Worm (Caenorhabditis elegans) whole organism, L3 larva: ENCODE data around the gene trx-5.

Experiments used
- R02D3.7 ChIP-seq: fragments of 150-350 bp; optimal IDR thresholded peaks from 2 replicates; lab custom pipeline; 2014; ENCODE audit warnings: missing biosample characterization, missing genetic modification characterization
- ZK546.5 ChIP-seq: sonication (generic microtip); optimal IDR thresholded peaks from 2 replicates; lab custom pipeline; 2017; ENCODE audit warnings: missing biosample characterization, missing genetic modification characterization
- aly-2 ChIP-seq: fragments of 150-350 bp; optimal IDR thresholded peaks from 2 replicates; lab custom pipeline; 2014; ENCODE audit warnings: missing biosample characterization, missing genetic modification characterization
- ceh-16 ChIP-seq: sonication (generic microtip); optimal IDR thresholded peaks from 2 replicates; lab custom pipeline; 2017; ENCODE audit warnings: missing biosample characterization, missing genetic modification characterization
- ceh-28 ChIP-seq: fragments of 150-350 bp; optimal IDR thresholded peaks from 2 replicates; lab custom pipeline; 2014; ENCODE audit warnings: missing biosample characterization, missing genetic modification reagents, missing genetic modification characterization
- ceh-82 ChIP-seq: fragments of 150-350 bp; optimal IDR thresholded peaks from 2 replicates; lab custom pipeline; 2014; ENCODE audit warnings: missing biosample characterization, missing genetic modification characterization
- ceh-9 ChIP-seq: sonication (generic microtip); optimal IDR thresholded peaks from 2 replicates; lab custom pipeline; 2018; ENCODE audit warnings: missing biosample characterization, missing genetic modification characterization
- daf-12 ChIP-seq: fragments of 150-350 bp; optimal IDR thresholded peaks from 2 replicates; lab custom pipeline; 2014; ENCODE audit warnings: missing biosample characterization, missing genetic modification reagents, missing genetic modification characterization
- egl-5 ChIP-seq: fragments of 150-350 bp; optimal IDR thresholded peaks from 2 replicates; lab custom pipeline; 2017; ENCODE audit warnings: missing biosample characterization, missing genetic modification reagents, missing genetic modification characterization, inconsistent platforms
- elt-2 ChIP-seq: sonication (generic microtip); optimal IDR thresholded peaks from 2 replicates; lab custom pipeline; 2016; ENCODE audit warnings: missing genetic modification reagents, mild to moderate bottlenecking, missing genetic modification characterization, missing compliant biosample characterization
- elt-3 ChIP-seq, 3 experiments: fragments of 150-350 bp in 1 of 3; sonication (generic microtip) in 2 of 3; optimal IDR thresholded peaks; 2 replicates in 2 of 3; 4 replicates in 1 of 3; lab custom pipeline; 2014 to 2017; ENCODE audit warnings: missing biosample characterization in 3 of 3, missing genetic modification characterization in 3 of 3
- eor-1 ChIP-seq, 2 experiments: fragments of 150-350 bp; optimal IDR thresholded peaks; 2 replicates each; lab custom pipeline; 2014 to 2018; ENCODE audit warnings: missing biosample characterization in 2 of 2, missing genetic modification characterization in 2 of 2
- fkh-10 ChIP-seq: sonication (generic microtip); optimal IDR thresholded peaks from 2 replicates; lab custom pipeline; 2017; ENCODE audit warnings: missing biosample characterization, missing genetic modification reagents, missing genetic modification characterization
- fos-1 ChIP-seq: fragments of 150-350 bp; optimal IDR thresholded peaks from 2 replicates; lab custom pipeline; 2014; ENCODE audit warnings: missing biosample characterization, missing genetic modification characterization
- hmg-11 ChIP-seq: sonication (generic microtip); optimal IDR thresholded peaks from 2 replicates; lab custom pipeline; 2016; ENCODE audit warnings: missing genetic modification characterization, missing compliant biosample characterization
- jun-1 ChIP-seq: fragments of 150-350 bp; optimal IDR thresholded peaks from 2 replicates; lab custom pipeline; 2014; ENCODE audit warnings: missing biosample characterization, missing genetic modification reagents, missing genetic modification characterization
- lin-15B ChIP-seq: fragments of 150-350 bp; optimal IDR thresholded peaks from 2 replicates; lab custom pipeline; 2014; ENCODE audit warnings: missing biosample characterization, missing genetic modification characterization
- lin-39 ChIP-seq: fragments of 150-350 bp; optimal IDR thresholded peaks from 2 replicates; lab custom pipeline; 2018; ENCODE audit warnings: missing biosample characterization, missing genetic modification reagents, missing genetic modification characterization
- lsy-12 ChIP-seq: sonication (generic microtip); optimal IDR thresholded peaks from 2 replicates; lab custom pipeline; 2016; ENCODE audit warnings: mild to moderate bottlenecking, missing genetic modification characterization, missing compliant biosample characterization
- mdl-1 ChIP-seq: fragments of 150-350 bp; optimal IDR thresholded peaks from 2 replicates; lab custom pipeline; 2014; ENCODE audit warnings: missing biosample characterization, missing genetic modification characterization
- mml-1 ChIP-seq: fragments of 150-350 bp; sonication (generic microtip); optimal IDR thresholded peaks from 3 replicates; lab custom pipeline; 2014; ENCODE audit warnings: missing biosample characterization, missing genetic modification characterization
- nfya-1 ChIP-seq: sonication (generic microtip); optimal IDR thresholded peaks from 2 replicates; lab custom pipeline; 2017; ENCODE audit warnings: missing genetic modification characterization, mild to moderate bottlenecking, missing compliant biosample characterization, antibody characterized with exemption, moderate library complexity; ENCODE audit not compliant: insufficient read depth
- nhr-11 ChIP-seq: fragments of 150-350 bp; optimal IDR thresholded peaks from 2 replicates; lab custom pipeline; 2014; ENCODE audit warnings: missing biosample characterization, missing genetic modification characterization
- nhr-12 ChIP-seq: fragments of 150-350 bp; optimal IDR thresholded peaks from 2 replicates; lab custom pipeline; 2014; ENCODE audit warnings: missing biosample characterization, missing genetic modification characterization
- nhr-67 ChIP-seq: fragments of 150-350 bp; optimal IDR thresholded peaks from 2 replicates; lab custom pipeline; 2014; ENCODE audit warnings: missing biosample characterization, missing genetic modification characterization
- nhr-76 ChIP-seq: fragments of 150-350 bp; sonication (generic microtip); optimal IDR thresholded peaks from 5 replicates; lab custom pipeline; 2014; ENCODE audit warnings: missing biosample characterization, missing genetic modification characterization
- nhr-77 ChIP-seq: fragments of 150-350 bp; optimal IDR thresholded peaks from 2 replicates; lab custom pipeline; 2014; ENCODE audit warnings: missing biosample characterization, missing genetic modification characterization
- pha-4 ChIP-seq: fragments of 150-350 bp; optimal IDR thresholded peaks from 2 replicates; lab custom pipeline; 2014; ENCODE audit warnings: missing biosample characterization, missing genetic modification reagents, missing genetic modification characterization
- pqm-1 ChIP-seq: fragments of 150-350 bp; optimal IDR thresholded peaks from 2 replicates; lab custom pipeline; 2017; ENCODE audit warnings: missing biosample characterization, missing genetic modification characterization, inconsistent platforms
- sea-2 ChIP-seq: fragments of 150-350 bp; sonication (generic microtip); optimal IDR thresholded peaks from 4 replicates; lab custom pipeline; 2014; ENCODE audit warnings: missing biosample characterization, missing genetic modification reagents, missing genetic modification characterization
- skn-1 ChIP-seq: fragments of 150-350 bp; optimal IDR thresholded peaks from 2 replicates; lab custom pipeline; 2014; ENCODE audit warnings: missing biosample characterization, missing genetic modification characterization
- snpc-4 ChIP-seq: fragments of 150-350 bp; optimal IDR thresholded peaks from 2 replicates; lab custom pipeline; 2014; ENCODE audit warnings: missing biosample characterization, missing genetic modification characterization
- unc-39 ChIP-seq: sonication (generic microtip); optimal IDR thresholded peaks from 4 replicates; lab custom pipeline; 2017; ENCODE audit warnings: missing biosample characterization, missing genetic modification characterization
- unc-62 ChIP-seq: fragments of 150-350 bp; sonication (generic microtip); optimal IDR thresholded peaks from 4 replicates; lab custom pipeline; 2014; ENCODE audit warnings: missing biosample characterization, missing genetic modification reagents, missing genetic modification characterization
- zag-1 ChIP-seq: fragments of 150-350 bp; optimal IDR thresholded peaks from 2 replicates; lab custom pipeline; 2014; ENCODE audit warnings: missing biosample characterization, missing genetic modification characterization
- ztf-4 ChIP-seq: fragments of 150-350 bp; optimal IDR thresholded peaks from 2 replicates; lab custom pipeline; 2014; ENCODE audit warnings: missing biosample characterization, missing genetic modification characterization

The trx-5 gene

ce11 chrV:1522485-1522884 is 11.7 kb downstream of the trx-5 start, which contains the start of gene str-243:
Gene str-243 (plus strand): TSS chrV:1522785.
- TF ChIP-seq zag-1 (tag; lab: Kevin White, UChicago) (no peak), ceh-28 (tag; lab: Kevin White, UChicago) (no peak), jun-1 (tag; lab: Kevin White, UChicago) (no peak), elt-3 (tag; optimal IDR thresholded peaks at IDR 0.05; lab: Kevin White, UChicago) (no peak), skn-1 (tag; lab: Kevin White, UChicago) (no peak), snpc-4 (tag; lab: Kevin White, UChicago) (no peak), elt-2 (tag; lab: Kevin White, UChicago) (no peak), ceh-82 (tag; lab: Kevin White, UChicago) (no peak), aly-2 (no peak), hmg-11 (tag; lab: Kevin White, UChicago) (no peak), nhr-67 (tag; lab: Kevin White, UChicago) (no peak), fos-1 (tag; lab: Kevin White, UChicago) (no peak), nhr-11 (tag; lab: Kevin White, UChicago) (no peak), egl-5 (tag; lab: Kevin White, UChicago) (no peak), lin-39 (no peak), mdl-1 (no peak), unc-62 (GFP tag; lab: Kevin White, UChicago) (no peak), ceh-16 (tag; lab: Kevin White, UChicago) (no peak), nfya-1 (tag; lab: Kevin White, UChicago) (no peak), pqm-1 (tag; lab: Kevin White, UChicago) (no peak)

ce11 chrV:1521845-1522244 is 12.4 kb downstream of the trx-5 start, which contains the start of gene str-240:
Gene str-240 (minus strand): TSS chrV:1521945.
- TF ChIP-seq nhr-11 (tag; lab: Kevin White, UChicago) (no peak), nhr-12 (tag; lab: Kevin White, UChicago) (no peak), nhr-77 (tag; lab: Kevin White, UChicago) (no peak), elt-2 (tag; lab: Kevin White, UChicago) (no peak), ceh-9 (no peak), ceh-16 (tag; lab: Kevin White, UChicago) (no peak), ztf-4 (tag; lab: Kevin White, UChicago) (no peak), unc-39 (tag; lab: Kevin White, UChicago) (no peak), aly-2 (no peak), lsy-12 (tag; lab: Kevin White, UChicago) (no peak), skn-1 (tag; lab: Kevin White, UChicago) (no peak), mml-1 (tag; lab: Kevin White, UChicago) (no peak), zag-1 (tag; lab: Kevin White, UChicago) (no peak), ZK546.5 (tag; lab: Kevin White, UChicago) (no peak)
- TF ChIP-seq, all 47 proteins: peak for 0

- TF ChIP-seq nfya-1 (tag; lab: Kevin White, UChicago) = no peak
- TF ChIP-seq lin-15B (tag; lab: Kevin White, UChicago) = no peak
- no peak for TF ChIP-seq fkh-10 (GFP tag; lab: Kevin White, UChicago)
- TF ChIP-seq R02D3.7 (tag; lab: Kevin White, UChicago) = no peak
- no peak for TF ChIP-seq pqm-1 (tag; lab: Kevin White, UChicago)
- no peak for TF ChIP-seq elt-2 (tag; lab: Kevin White, UChicago)
- TF ChIP-seq sea-2 (GFP tag; lab: Kevin White, UChicago) = no peak
- no peak for TF ChIP-seq nhr-76 (tag; lab: Kevin White, UChicago)
- TF ChIP-seq lsy-12 (tag; lab: Kevin White, UChicago) = no peak
Observed at ce11 chrV:1511537-1511936, 22.7 kb downstream of the trx-5 start, which contains the start of gene nhr-260. Gene nhr-260 (minus strand): TSS chrV:1511637.

- TF ChIP-seq lsy-12 (tag; lab: Kevin White, UChicago) (no peak), snpc-4 (tag; lab: Kevin White, UChicago) (no peak), ZK546.5 (tag; lab: Kevin White, UChicago) (no peak), nhr-12 (tag; lab: Kevin White, UChicago) (no peak), hmg-11 (tag; lab: Kevin White, UChicago) (no peak), eor-1 (tag; optimal IDR thresholded peaks at IDR 0.05; lab: Kevin White, UChicago) (no peak), mml-1 (tag; lab: Kevin White, UChicago) (no peak), zag-1 (tag; lab: Kevin White, UChicago) (no peak), pha-4 (tag; lab: Kevin White, UChicago) (no peak), elt-2 (tag; lab: Kevin White, UChicago) (no peak), daf-12 (tag; lab: Kevin White, UChicago) (no peak), ztf-4 (tag; lab: Kevin White, UChicago) (no peak), nhr-67 (tag; lab: Kevin White, UChicago) (no peak), ceh-16 (tag; lab: Kevin White, UChicago) (no peak), unc-39 (tag; lab: Kevin White, UChicago) (no peak), lin-15B (tag; lab: Kevin White, UChicago) (no peak), egl-5 (tag; lab: Kevin White, UChicago) (no peak), jun-1 (tag; lab: Kevin White, UChicago) (no peak), elt-3 (tag; optimal IDR thresholded peaks at IDR 0.05; lab: Kevin White, UChicago) (no peak), nfya-1 (tag; lab: Kevin White, UChicago) (no peak)
Observed at ce11 chrV:1505995-1506394, 28.2 kb downstream of the trx-5 start, which contains the start of gene sru-28. Gene sru-28 (plus strand): TSS chrV:1506295.
